Fruit fly (Drosophila melanogaster) whole organism, pupa: ENCODE results near the gene pasi2.

ENCODE experiments used
- CG10348 ChIP-seq: fragments of 200-800 bp; sonication (Bioruptor generic); IDR thresholded peaks from 2 replicates; pipeline ENCODE4 v1.3.6; 2022; ENCODE audit warnings: missing biosample characterization, missing genetic modification characterization
- CG12605 ChIP-seq: fragments of 200-800 bp; sonication (Bioruptor generic); IDR thresholded peaks from 2 replicates; pipeline ENCODE4 v1.3.6; 2022; ENCODE audit warnings: missing biosample characterization, missing genetic modification characterization
- CG13204 ChIP-seq: fragments of 200-800 bp; sonication (Bioruptor generic); optimal IDR thresholded peaks from 2 replicates; lab custom pipeline; 2018; ENCODE audit warnings: missing biosample characterization, mild to moderate bottlenecking, missing genetic modification characterization, moderate library complexity
- CG14655 ChIP-seq: fragments of 200-800 bp; sonication (Bioruptor generic); optimal IDR thresholded peaks from 3 replicates; lab custom pipeline; 2017; ENCODE audit warnings: mild to moderate bottlenecking, missing biosample characterization, missing genetic modification reagents, missing genetic modification characterization
- CG8159 ChIP-seq: fragments of 200-800 bp; sonication (Bioruptor generic); optimal IDR thresholded peaks from 3 replicates; lab custom pipeline; 2018; ENCODE audit warnings: missing biosample characterization, mild to moderate bottlenecking, missing genetic modification characterization, moderate library complexity
- EcR ChIP-seq: fragments of 200-800 bp; sonication (Bioruptor generic); optimal IDR thresholded peaks from 3 replicates; lab custom pipeline; 2019; ENCODE audit warnings: missing biosample characterization, missing genetic modification characterization, mild to moderate bottlenecking, moderate library complexity, missing genetic modification reagents
- Ets98B ChIP-seq: fragments of 200-800 bp; sonication (Bioruptor generic); IDR thresholded peaks from 2 replicates; pipeline ENCODE4 v1.3.6; 2022; ENCODE audit warnings: missing biosample characterization, missing genetic modification characterization
- Pif1B ChIP-seq: fragments of 200-800 bp; sonication (Bioruptor generic); optimal IDR thresholded peaks from 3 replicates; lab custom pipeline; 2016; ENCODE audit warnings: missing biosample characterization, missing genetic modification characterization

DNA sequence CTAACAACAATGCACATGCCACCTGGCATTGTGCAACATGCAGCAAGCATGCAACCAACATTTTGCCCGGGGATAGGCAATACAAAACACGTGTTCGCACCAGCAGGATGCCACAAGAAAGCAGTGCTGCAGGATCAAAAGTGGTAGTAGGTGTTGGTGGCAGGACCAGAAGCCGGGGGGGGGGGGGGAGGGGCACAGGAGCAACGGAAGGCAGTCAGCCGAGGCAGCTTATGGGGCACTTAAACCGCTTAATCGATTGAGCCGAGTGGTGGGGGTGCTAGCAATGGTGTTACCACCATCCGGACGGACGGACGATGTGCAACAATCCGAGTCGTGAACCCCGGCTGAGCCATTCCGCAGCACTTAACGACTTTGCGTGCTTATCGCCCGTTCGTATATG lies 37.8 kb upstream of the pasi2 start:
- TF ChIP-seq CG13204 (GFP tag; lab: Kevin White, UChicago) (no peak), Pif1B (GFP tag; lab: Kevin White, UChicago) (no peak), EcR (GFP tag; lab: Kevin White, UChicago) (no peak), CG8159 (tag; lab: Kevin White, UChicago) (no peak), CG12605 (GFP tag; lab: Robert Waterston, UW) (no peak), Ets98B (GFP tag; lab: Robert Waterston, UW) (no peak), CG14655 (GFP tag; lab: Kevin White, UChicago) (no peak), CG10348 (GFP tag; lab: Robert Waterston, UW) (no peak)
